Fruit fly (Drosophila melanogaster) whole organism, embryonic: Measurements from ENCODE around the gene CG7352.

ENCODE experiments used
- B-H1 ChIP-seq: fragments of 200-800 bp; sonication (Bioruptor generic); IDR thresholded peaks from 3 replicates; pipeline ENCODE4 v1.3.6; 2022; ENCODE audit warnings: missing biosample characterization, missing genetic modification characterization
- BEAF-32 ChIP-seq: fragments of 200-800 bp; sonication (Bioruptor generic); optimal IDR thresholded peaks from 3 replicates; lab custom pipeline; 2017; ENCODE audit warnings: missing biosample characterization, missing genetic modification characterization, mild to moderate bottlenecking, moderate library complexity, missing genetic modification reagents
- Bteb2 ChIP-seq: fragments of 200-800 bp; sonication (Bioruptor generic); optimal IDR thresholded peaks from 2 replicates; lab custom pipeline; 2016; ENCODE audit warnings: missing biosample characterization, missing genetic modification characterization
- C15 ChIP-seq: fragments of 200-800 bp; sonication (Bioruptor generic); IDR thresholded peaks from 3 replicates; pipeline ENCODE4 v1.3.6; 2022; ENCODE audit warnings: missing biosample characterization, missing genetic modification characterization
- CG10274 ChIP-seq: fragments of 200-800 bp; sonication (Bioruptor generic); optimal IDR thresholded peaks from 3 replicates; lab custom pipeline; 2017; ENCODE audit warnings: missing biosample characterization, mild to moderate bottlenecking, missing genetic modification characterization
- CG10431 ChIP-seq: fragments of 200-800 bp; sonication (Bioruptor generic); optimal IDR thresholded peaks from 3 replicates; lab custom pipeline; 2018; ENCODE audit warnings: missing biosample characterization, mild to moderate bottlenecking, missing genetic modification characterization
- CG10565 ChIP-seq: fragments of 200-800 bp; sonication (Bioruptor generic); optimal IDR thresholded peaks from 3 replicates; lab custom pipeline; 2016; ENCODE audit warnings: missing biosample characterization, mild to moderate bottlenecking, missing genetic modification characterization
- CG11085 ChIP-seq: fragments of 200-800 bp; sonication (Bioruptor generic); IDR thresholded peaks from 2 replicates; pipeline ENCODE4 v1.3.6; 2022; ENCODE audit warnings: missing biosample characterization, missing genetic modification characterization
- CG11560 ChIP-seq: fragments of 200-800 bp; sonication (Bioruptor generic); IDR thresholded peaks from 3 replicates; pipeline ENCODE4 v1.3.6; 2022; ENCODE audit warnings: missing biosample characterization, missing genetic modification characterization
- CG13894 ChIP-seq: fragments of 200-800 bp; sonication (Bioruptor generic); optimal IDR thresholded peaks from 3 replicates; lab custom pipeline; 2018; ENCODE audit warnings: missing biosample characterization, mild to moderate bottlenecking, missing genetic modification characterization, moderate library complexity
- CG15073 ChIP-seq: fragments of 200-800 bp; sonication (Bioruptor generic); optimal IDR thresholded peaks from 2 replicates; lab custom pipeline; 2016; ENCODE audit warnings: missing biosample characterization, missing genetic modification characterization
- CG1603 ChIP-seq: fragments of 200-800 bp; sonication (Bioruptor generic); optimal IDR thresholded peaks from 2 replicates; lab custom pipeline; 2019; ENCODE audit warnings: missing biosample characterization, mild to moderate bottlenecking, missing genetic modification characterization, moderate library complexity
- CG17186 ChIP-seq: fragments of 200-800 bp; sonication (Bioruptor generic); optimal IDR thresholded peaks from 3 replicates; lab custom pipeline; 2017; ENCODE audit warnings: missing biosample characterization, missing genetic modification reagents, missing genetic modification characterization
- CG17328 ChIP-seq: fragments of 200-800 bp; sonication (Bioruptor generic); IDR thresholded peaks from 2 replicates; pipeline ENCODE4 v1.3.6; 2022; ENCODE audit warnings: missing biosample characterization, missing genetic modification characterization
- CG17568 ChIP-seq: fragments of 200-800 bp; sonication (Bioruptor generic); optimal IDR thresholded peaks from 2 replicates; lab custom pipeline; 2018; ENCODE audit warnings: missing biosample characterization, mild to moderate bottlenecking, missing genetic modification characterization, moderate library complexity
- CG17829 ChIP-seq: fragments of 200-800 bp; optimal IDR thresholded peaks from 2 replicates; lab custom pipeline; 2019; ENCODE audit warnings: missing biosample characterization, mild to moderate bottlenecking, missing genetic modification characterization, moderate library complexity
- CG2199 ChIP-seq: fragments of 200-800 bp; sonication (Bioruptor generic); IDR thresholded peaks from 3 replicates; pipeline ENCODE4 v1.3.6; 2022; ENCODE audit warnings: missing biosample characterization, missing genetic modification characterization
- CG30431 ChIP-seq: fragments of 200-800 bp; sonication (Bioruptor generic); optimal IDR thresholded peaks from 2 replicates; lab custom pipeline; 2017; ENCODE audit warnings: missing biosample characterization, missing genetic modification characterization
- CG31224 ChIP-seq: fragments of 200-800 bp; sonication (Bioruptor generic); IDR thresholded peaks from 2 replicates; pipeline ENCODE4 v1.3.6; 2022; ENCODE audit warnings: missing biosample characterization, missing genetic modification characterization
- CG31365 ChIP-seq: fragments of 200-800 bp; sonication (Bioruptor generic); optimal IDR thresholded peaks from 2 replicates; lab custom pipeline; 2018; ENCODE audit warnings: missing biosample characterization, mild to moderate bottlenecking, missing genetic modification characterization
- CG3838 ChIP-seq: fragments of 200-800 bp; sonication (Bioruptor generic); optimal IDR thresholded peaks from 3 replicates; lab custom pipeline; 2016; ENCODE audit warnings: missing biosample characterization, missing genetic modification characterization
- CG4282 ChIP-seq: fragments of 200-800 bp; sonication (Bioruptor generic); optimal IDR thresholded peaks from 2 replicates; lab custom pipeline; 2016; ENCODE audit warnings: missing biosample characterization, missing genetic modification characterization
- CG43689 ChIP-seq: fragments of 200-800 bp; sonication (Bioruptor generic); IDR thresholded peaks from 2 replicates; pipeline ENCODE4 v1.3.6; 2022; ENCODE audit warnings: missing biosample characterization, missing genetic modification characterization
- CG4854 ChIP-seq: fragments of 200-800 bp; sonication (Bioruptor generic); optimal IDR thresholded peaks from 2 replicates; lab custom pipeline; 2016; ENCODE audit warnings: missing biosample characterization, missing genetic modification characterization, inconsistent platforms
- CG5245 ChIP-seq: fragments of 200-800 bp; sonication (Bioruptor generic); optimal IDR thresholded peaks from 3 replicates; lab custom pipeline; 2016; ENCODE audit warnings: missing biosample characterization, missing genetic modification characterization
- Chrac-16 ChIP-seq: fragments of 200-800 bp; sonication (Bioruptor generic); optimal IDR thresholded peaks from 3 replicates; lab custom pipeline; 2016; ENCODE audit warnings: missing biosample characterization, missing genetic modification characterization
- CoRest ChIP-seq: fragments of 200-800 bp; sonication (Bioruptor generic); optimal IDR thresholded peaks from 3 replicates; lab custom pipeline; 2018; ENCODE audit warnings: missing biosample characterization, mild to moderate bottlenecking, missing genetic modification characterization, moderate library complexity
- D19B ChIP-seq: fragments of 200-800 bp; sonication (Bioruptor generic); optimal IDR thresholded peaks from 2 replicates; lab custom pipeline; 2017; ENCODE audit warnings: missing biosample characterization, mild to moderate bottlenecking, missing genetic modification characterization
- Dfd ChIP-seq, 2 experiments: fragments of >200 bp; optimal IDR thresholded peaks; 2 replicates each; lab custom pipeline; 2017; ENCODE audit warnings: missing biosample characterization in 2 of 2, missing genetic modification characterization in 2 of 2
- Ets97D ChIP-seq: fragments of 200-800 bp; sonication (Bioruptor generic); optimal IDR thresholded peaks from 3 replicates; lab custom pipeline; 2016; ENCODE audit warnings: missing biosample characterization, missing genetic modification characterization
- HLHmδ ChIP-seq: fragments of 200-800 bp; sonication (Bioruptor generic); optimal IDR thresholded peaks from 2 replicates; lab custom pipeline; 2018; ENCODE audit warnings: missing biosample characterization, mild to moderate bottlenecking, missing genetic modification characterization, moderate library complexity
- Hand ChIP-seq: fragments of 200-800 bp; sonication (Bioruptor generic); optimal IDR thresholded peaks from 2 replicates; lab custom pipeline; 2017; ENCODE audit warnings: mild to moderate bottlenecking, missing biosample characterization, missing genetic modification reagents, missing genetic modification characterization
- Hr51 ChIP-seq, 2 experiments: fragments of 200-800 bp; sonication (Bioruptor generic); optimal IDR thresholded peaks; 2 replicates in 1 of 2; 3 replicates in 1 of 2; lab custom pipeline; 2016 to 2018; ENCODE audit warnings: missing biosample characterization in 2 of 2, missing genetic modification characterization in 2 of 2, mild to moderate bottlenecking in 1 of 2, moderate library complexity in 1 of 2
- Lpt ChIP-seq: fragments of >200 bp; optimal IDR thresholded peaks from 2 replicates; lab custom pipeline; 2018; ENCODE audit warnings: missing biosample characterization, missing genetic modification characterization
- NFAT ChIP-seq: fragments of 200-800 bp; sonication (Bioruptor generic); IDR thresholded peaks from 2 replicates; pipeline ENCODE4 v1.3.6; 2022; ENCODE audit warnings: missing biosample characterization, missing genetic modification characterization
- Nf-YB ChIP-seq: fragments of 200-800 bp; sonication (Bioruptor generic); optimal IDR thresholded peaks from 3 replicates; lab custom pipeline; 2019; ENCODE audit warnings: missing biosample characterization, mild to moderate bottlenecking, missing genetic modification characterization, moderate library complexity
- Oli ChIP-seq: fragments of 200-800 bp; sonication (Bioruptor generic); optimal IDR thresholded peaks from 2 replicates; lab custom pipeline; 2018; ENCODE audit warnings: missing biosample characterization, mild to moderate bottlenecking, missing genetic modification characterization, moderate library complexity
- Ptx1 ChIP-seq: fragments of 200-800 bp; sonication (Bioruptor generic); IDR thresholded peaks from 2 replicates; pipeline ENCODE4 v1.3.6; 2022; ENCODE audit warnings: missing biosample characterization, missing genetic modification characterization
- Rx ChIP-seq: fragments of 200-800 bp; sonication (Bioruptor generic); IDR thresholded peaks from 2 replicates; pipeline ENCODE4 v1.3.6; 2022; ENCODE audit warnings: missing biosample characterization, missing genetic modification characterization
- Xrp1 ChIP-seq: fragments of 200-800 bp; sonication (Bioruptor generic); IDR thresholded peaks from 2 replicates; pipeline ENCODE4 v1.3.6; 2022; ENCODE audit warnings: missing biosample characterization, missing genetic modification characterization
- ac ChIP-seq: fragments of 200-800 bp; sonication (Bioruptor generic); optimal IDR thresholded peaks from 3 replicates; lab custom pipeline; 2017; ENCODE audit warnings: missing biosample characterization, mild to moderate bottlenecking, missing genetic modification characterization
- chn ChIP-seq: fragments of 200-800 bp; sonication (Bioruptor generic); optimal IDR thresholded peaks from 2 replicates; lab custom pipeline; 2016; ENCODE audit warnings: missing biosample characterization, missing genetic modification characterization
- pb ChIP-seq: fragments of 200-800 bp; sonication (Bioruptor generic); optimal IDR thresholded peaks from 3 replicates; lab custom pipeline; 2016; ENCODE audit warnings: missing biosample characterization, missing genetic modification characterization
- phol ChIP-seq: fragments of 200-800 bp; sonication (Bioruptor generic); optimal IDR thresholded peaks from 3 replicates; lab custom pipeline; 2018; ENCODE audit warnings: missing biosample characterization, mild to moderate bottlenecking, missing genetic modification characterization, moderate library complexity
- salm ChIP-seq: fragments of 200-800 bp; sonication (Bioruptor generic); optimal IDR thresholded peaks from 2 replicates; lab custom pipeline; 2018; ENCODE audit warnings: missing biosample characterization, mild to moderate bottlenecking, missing genetic modification characterization
- sc ChIP-seq, 3 experiments: fragments of >200 bp in 2 of 3; fragments of 200-800 bp in 1 of 3; sonication (Bioruptor generic) in 1 of 3; optimal IDR thresholded peaks; 2 replicates in 2 of 3; 3 replicates in 1 of 3; lab custom pipeline; 2017; ENCODE audit warnings: mild to moderate bottlenecking in 1 of 3, missing biosample characterization in 1 of 3, missing genetic modification characterization in 1 of 3, missing genetic modification reagents in 1 of 3
- sima ChIP-seq: fragments of 200-800 bp; sonication (Bioruptor generic); optimal IDR thresholded peaks from 2 replicates; lab custom pipeline; 2016; ENCODE audit warnings: missing biosample characterization, missing genetic modification characterization
- twi ChIP-seq: fragments of 200-800 bp; optimal IDR thresholded peaks from 2 replicates; lab custom pipeline; 2019; ENCODE audit warnings: missing biosample characterization, mild to moderate bottlenecking, missing genetic modification characterization, moderate library complexity
- tx ChIP-seq: fragments of 200-800 bp; sonication (Bioruptor generic); optimal IDR thresholded peaks from 2 replicates; lab custom pipeline; 2016; ENCODE audit warnings: missing biosample characterization, missing genetic modification characterization
- z ChIP-seq: fragments of 200-800 bp; sonication (Bioruptor generic); IDR thresholded peaks from 3 replicates; pipeline ENCODE4 v1.3.6; 2022; ENCODE audit warnings: missing biosample characterization, missing genetic modification characterization
- zfh1 ChIP-seq: fragments of 200-800 bp; sonication (Bioruptor generic); IDR thresholded peaks from 3 replicates; pipeline ENCODE4 v1.3.6; 2022; ENCODE audit warnings: missing biosample characterization, missing genetic modification characterization

CG7352 gene

DNA sequence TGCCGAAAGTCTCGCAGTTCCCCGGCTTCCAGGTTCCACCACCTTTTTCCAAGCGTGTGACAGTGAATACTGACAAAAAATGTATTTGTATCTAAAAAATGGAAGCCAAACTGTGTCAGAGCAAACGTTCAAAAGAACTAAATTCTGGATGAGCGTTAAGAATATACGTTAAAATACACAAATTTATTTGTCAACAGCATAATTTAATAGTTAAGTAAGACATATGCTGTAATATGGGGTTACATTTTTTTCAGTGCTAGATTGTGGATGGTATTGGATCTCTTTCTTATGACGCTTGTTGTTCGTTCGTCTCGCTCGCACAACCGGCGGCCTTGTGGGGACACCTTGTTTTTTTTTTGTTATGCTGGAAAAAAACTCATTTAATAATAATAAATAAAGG is 8.2 kb downstream of the CG7352 start (continued):
- TF ChIP-seq sc (optimal IDR thresholded peaks at IDR 0.05; lab: Kevin White, UChicago) (no peak), sc (GFP tag; optimal IDR thresholded peaks at IDR 0.05; lab: Kevin White, UChicago) (peak; percentile 69), Oli (tag; lab: Kevin White, UChicago) (peak; percentile 93), Rx (GFP tag; lab: Robert Waterston, UW) (peak; percentile 87), ac (GFP tag; lab: Kevin White, UChicago) (peak; percentile 70), CG17829 (tag; lab: Kevin White, UChicago) (peak; percentile 88), HLHmδ (no peak), C15 (GFP tag; lab: Robert Waterston, UW) (peak; percentile 92), Hr51 (GFP tag; optimal IDR thresholded peaks at IDR 0.05; lab: Kevin White, UChicago) (peak; percentile 94 to 97), Ptx1 (GFP tag; lab: Robert Waterston, UW) (peak; percentile 96), Xrp1 (peak; percentile 95), CG4854 (GFP tag; lab: Kevin White, UChicago) (peak; percentile 92), CG17568 (GFP tag; lab: Kevin White, UChicago) (peak; percentile 94), CG10431 (GFP tag; lab: Kevin White, UChicago) (no peak), Hand (peak; percentile 94), tx (peak; percentile 96), salm (peak; percentile 88), CG43689 (GFP tag; lab: Robert Waterston, UW) (peak; percentile 76), NFAT (GFP tag; lab: Robert Waterston, UW) (peak; percentile 95), Bteb2 (peak; percentile 95), pb (GFP tag; lab: Kevin White, UChicago) (peak; percentile 96), CG31365 (tag; lab: Kevin White, UChicago) (peak; percentile 82), chn (GFP tag; lab: Kevin White, UChicago) (peak; percentile 95), sima (GFP tag; lab: Kevin White, UChicago) (peak; percentile 88), phol (peak; percentile 91), CG11085 (GFP tag; lab: Robert Waterston, UW) (peak; percentile 93), CG30431 (GFP tag; lab: Kevin White, UChicago) (peak; percentile 85), B-H1 (GFP tag; lab: Robert Waterston, UW) (peak; percentile 92), twi (tag; lab: Kevin White, UChicago) (peak; percentile 16), CG17186 (GFP tag; lab: Kevin White, UChicago) (peak; percentile 29), zfh1 (GFP tag; lab: Robert Waterston, UW) (peak; percentile 93), z (GFP tag; lab: Robert Waterston, UW) (no peak), Nf-YB (GFP tag; lab: Kevin White, UChicago) (peak; percentile 78), CG3838 (GFP tag; lab: Kevin White, UChicago) (peak; percentile 84), BEAF-32 (GFP tag; lab: Kevin White, UChicago) (no peak), CG2199 (GFP tag; lab: Robert Waterston, UW) (peak; percentile 84; the same call in 2 of the 3 replicates), CG15073 (GFP tag; lab: Kevin White, UChicago) (peak; percentile 53), CG10565 (peak; percentile 73), Chrac-16 (GFP tag; lab: Kevin White, UChicago) (peak; percentile 95), CG5245 (peak; percentile 92), CG11560 (tag; lab: Robert Waterston, UW) (peak; percentile 87), Ets97D (GFP tag; lab: Kevin White, UChicago) (peak; percentile 82), CG17328 (GFP tag; lab: Robert Waterston, UW) (peak; percentile 89), CG31224 (GFP tag; lab: Robert Waterston, UW) (peak; percentile 93), CG13894 (tag; lab: Kevin White, UChicago) (peak; percentile 94), Dfd (GFP tag; optimal IDR thresholded peaks at IDR 0.05; lab: Kevin White, UChicago) (peak in 1 of 2 experiments; percentile 60), CG1603 (tag; lab: Kevin White, UChicago) (peak; percentile 96), D19B (GFP tag; lab: Kevin White, UChicago) (peak; percentile 90), CG4282 (GFP tag; lab: Kevin White, UChicago) (peak; percentile 89), Lpt (GFP tag; lab: Kevin White, UChicago) (no peak), CoRest (tag; lab: Kevin White, UChicago) (peak; percentile 92), CG10274 (GFP tag; lab: Kevin White, UChicago) (peak; percentile 77)
